Fruit fly (Drosophila melanogaster) whole organism, embryonic: Measurements from ENCODE around the gene Ccz1.

Experiments
- C15 ChIP-seq: fragments of 200-800 bp; sonication (Bioruptor generic); IDR thresholded peaks from 3 replicates; pipeline ENCODE4 v1.3.6; 2022; ENCODE audit warnings: missing biosample characterization, missing genetic modification characterization
- CG10543 ChIP-seq: fragments of 200-800 bp; sonication (Bioruptor generic); optimal IDR thresholded peaks from 3 replicates; lab custom pipeline; 2017; ENCODE audit warnings: missing biosample characterization, mild to moderate bottlenecking, missing genetic modification characterization, moderate library complexity
- CG11456 ChIP-seq: fragments of 200-800 bp; sonication (Bioruptor generic); IDR thresholded peaks from 3 replicates; pipeline ENCODE4 v1.3.6; 2022; ENCODE audit warnings: missing biosample characterization, missing genetic modification characterization
- CG11560 ChIP-seq: fragments of 200-800 bp; sonication (Bioruptor generic); IDR thresholded peaks from 3 replicates; pipeline ENCODE4 v1.3.6; 2022; ENCODE audit warnings: missing biosample characterization, missing genetic modification characterization
- CG11696 ChIP-seq: fragments of 200-800 bp; sonication (Bioruptor generic); IDR thresholded peaks from 2 replicates; pipeline ENCODE4 v1.3.6; 2022; ENCODE audit warnings: missing biosample characterization, missing genetic modification characterization
- CG11723 ChIP-seq: fragments of 200-800 bp; sonication (Bioruptor generic); optimal IDR thresholded peaks from 2 replicates; lab custom pipeline; 2017; ENCODE audit warnings: missing biosample characterization, mild to moderate bottlenecking, missing genetic modification characterization
- CG16863 ChIP-seq: fragments of 200-800 bp; sonication (Bioruptor generic); optimal IDR thresholded peaks from 3 replicates; lab custom pipeline; 2016; ENCODE audit warnings: missing biosample characterization, missing genetic modification characterization
- CG18599 ChIP-seq: fragments of 200-800 bp; sonication (Bioruptor generic); optimal IDR thresholded peaks from 3 replicates; lab custom pipeline; 2017; ENCODE audit warnings: missing biosample characterization, missing genetic modification characterization, mild to moderate bottlenecking, moderate library complexity, missing genetic modification reagents
- CG30020 ChIP-seq: fragments of 200-800 bp; optimal IDR thresholded peaks from 2 replicates; lab custom pipeline; 2019; ENCODE audit warnings: missing biosample characterization, mild to moderate bottlenecking, missing genetic modification characterization, moderate library complexity
- CG34376 ChIP-seq: fragments of 200-800 bp; sonication (Bioruptor generic); optimal IDR thresholded peaks from 2 replicates; lab custom pipeline; 2018; ENCODE audit warnings: missing biosample characterization, mild to moderate bottlenecking, missing genetic modification characterization
- CG3726 ChIP-seq: fragments of 200-800 bp; sonication (Bioruptor generic); IDR thresholded peaks from 3 replicates; pipeline ENCODE4, ENCODE4 v1.3.6; 2022; ENCODE audit warnings: missing biosample characterization, missing genetic modification characterization
- CG7987 ChIP-seq: fragments of 200-800 bp; sonication (Bioruptor generic); optimal IDR thresholded peaks from 2 replicates; lab custom pipeline; 2018; ENCODE audit warnings: missing biosample characterization, mild to moderate bottlenecking, missing genetic modification characterization, moderate library complexity
- CG8281 ChIP-seq: fragments of 200-800 bp; sonication (Bioruptor generic); optimal IDR thresholded peaks from 2 replicates; lab custom pipeline; 2018; ENCODE audit warnings: missing biosample characterization, mild to moderate bottlenecking, missing genetic modification characterization, moderate library complexity
- CrebB ChIP-seq: fragments of 200-800 bp; sonication (Bioruptor generic); optimal IDR thresholded peaks from 3 replicates; lab custom pipeline; 2018; ENCODE audit warnings: missing biosample characterization, mild to moderate bottlenecking, missing genetic modification characterization
- D19B ChIP-seq: fragments of 200-800 bp; sonication (Bioruptor generic); optimal IDR thresholded peaks from 2 replicates; lab custom pipeline; 2017; ENCODE audit warnings: missing biosample characterization, mild to moderate bottlenecking, missing genetic modification characterization
- Deaf1 ChIP-seq: fragments of 200-800 bp; optimal IDR thresholded peaks from 3 replicates; lab custom pipeline; 2019; ENCODE audit warnings: missing biosample characterization, mild to moderate bottlenecking, missing genetic modification characterization, moderate library complexity
- Drgx ChIP-seq: fragments of 200-800 bp; sonication (Bioruptor generic); IDR thresholded peaks from 2 replicates; pipeline ENCODE4 v1.3.6; 2022; ENCODE audit warnings: missing biosample characterization, missing genetic modification characterization
- Ets65A ChIP-seq: fragments of 200-800 bp; sonication (Bioruptor generic); peaks from one replicate; lab custom pipeline; 2016; ENCODE audit warnings: missing biosample characterization, missing genetic modification characterization
- Fer1 ChIP-seq: fragments of 200-800 bp; sonication (Bioruptor generic); optimal IDR thresholded peaks from 2 replicates; lab custom pipeline; 2017; ENCODE audit warnings: missing biosample characterization, mild to moderate bottlenecking, missing genetic modification characterization
- GATAe ChIP-seq: fragments of 200-800 bp; sonication (Bioruptor generic); conservative IDR thresholded peaks from 2 replicates; pipeline ENCODE4 v1.3.6; 2022; ENCODE audit warnings: missing biosample characterization, missing genetic modification characterization
- Hey ChIP-seq: fragments of 200-800 bp; sonication (Bioruptor generic); optimal IDR thresholded peaks from 3 replicates; lab custom pipeline; 2018; ENCODE audit warnings: missing biosample characterization, mild to moderate bottlenecking, missing genetic modification characterization
- HmgZ ChIP-seq: fragments of 200-800 bp; sonication (Bioruptor generic); optimal IDR thresholded peaks from 2 replicates; lab custom pipeline; 2018; ENCODE audit warnings: missing biosample characterization, mild to moderate bottlenecking, missing genetic modification characterization
- Lim3 ChIP-seq: fragments of 200-800 bp; sonication (Bioruptor generic); IDR thresholded peaks from 2 replicates; pipeline ENCODE4 v1.3.6; 2022; ENCODE audit warnings: missing biosample characterization, missing genetic modification characterization
- PHDP ChIP-seq: fragments of 200-800 bp; sonication (Bioruptor generic); optimal IDR thresholded peaks from 3 replicates; lab custom pipeline; 2018; ENCODE audit warnings: missing biosample characterization, mild to moderate bottlenecking, missing genetic modification characterization, moderate library complexity
- Vsx1 ChIP-seq: fragments of 200-800 bp; sonication (Bioruptor generic); optimal IDR thresholded peaks from 2 replicates; lab custom pipeline; 2017; ENCODE audit warnings: missing biosample characterization, mild to moderate bottlenecking, missing genetic modification characterization, missing genetic modification reagents
- ato ChIP-seq: fragments of 200-800 bp; sonication (Bioruptor generic); IDR thresholded peaks from 2 replicates; pipeline ENCODE4 v1.3.6; 2022; ENCODE audit warnings: missing biosample characterization, missing genetic modification characterization; ENCODE audit not compliant: partially characterized antibody
- caup ChIP-seq: fragments of 200-800 bp; sonication (Bioruptor generic); optimal IDR thresholded peaks from 3 replicates; lab custom pipeline; 2017; ENCODE audit warnings: missing biosample characterization, mild to moderate bottlenecking, missing genetic modification characterization, moderate library complexity; ENCODE audit not compliant: severe bottlenecking
- chinmo ChIP-seq: fragments of 200-800 bp; sonication (Bioruptor generic); IDR thresholded peaks from 4 replicates; pipeline ENCODE4 v1.3.6; 2022; ENCODE audit warnings: missing biosample characterization, missing genetic modification characterization; ENCODE audit not compliant: partially characterized antibody
- cwo ChIP-seq: fragments of 200-800 bp; sonication (Bioruptor generic); optimal IDR thresholded peaks from 3 replicates; lab custom pipeline; 2017; ENCODE audit warnings: missing biosample characterization, missing genetic modification characterization, mild to moderate bottlenecking, moderate library complexity, missing genetic modification reagents
- da ChIP-seq: fragments of 200-800 bp; sonication (Bioruptor generic); optimal IDR thresholded peaks from 2 replicates; lab custom pipeline; 2016; ENCODE audit warnings: missing biosample characterization, missing genetic modification characterization
- exex ChIP-seq: fragments of 200-800 bp; sonication (Bioruptor generic); optimal IDR thresholded peaks from 4 replicates; lab custom pipeline; 2018; ENCODE audit warnings: missing biosample characterization, mild to moderate bottlenecking, missing genetic modification characterization, moderate library complexity
- fd3F ChIP-seq: fragments of 200-800 bp; sonication (Bioruptor generic); optimal IDR thresholded peaks from 2 replicates; lab custom pipeline; 2018; ENCODE audit warnings: missing biosample characterization, mild to moderate bottlenecking, missing genetic modification characterization, moderate library complexity
- grn ChIP-seq: fragments of 200-800 bp; sonication (Bioruptor generic); optimal IDR thresholded peaks from 3 replicates; lab custom pipeline; 2017; ENCODE audit warnings: missing biosample characterization, missing genetic modification characterization
- gro ChIP-seq: fragments of 200-800 bp; sonication (Bioruptor generic); optimal IDR thresholded peaks from 2 replicates; lab custom pipeline; 2016; ENCODE audit warnings: missing biosample characterization, missing genetic modification characterization
- gt ChIP-seq: fragments of 200-800 bp; sonication (Bioruptor generic); IDR thresholded peaks from 2 replicates; pipeline ENCODE4 v1.3.6; 2022; ENCODE audit warnings: missing biosample characterization, missing genetic modification characterization
- ham ChIP-seq: fragments of 200-800 bp; sonication (Bioruptor generic); IDR thresholded peaks from 2 replicates; pipeline ENCODE4 v1.3.6; 2022; ENCODE audit warnings: missing biosample characterization, missing genetic modification characterization
- inv ChIP-seq: fragments of 200-800 bp; sonication (Bioruptor generic); IDR thresholded peaks from 2 replicates; pipeline ENCODE4 v1.3.6; 2022; ENCODE audit warnings: missing biosample characterization, missing genetic modification characterization; ENCODE audit not compliant: partially characterized antibody
- lab ChIP-seq: fragments of 200-800 bp; sonication (Bioruptor generic); optimal IDR thresholded peaks from 3 replicates; lab custom pipeline; 2017; ENCODE audit warnings: missing biosample characterization, missing genetic modification characterization, mild to moderate bottlenecking, moderate library complexity, missing genetic modification reagents
- mirr ChIP-seq: fragments of 200-800 bp; sonication (Bioruptor generic); optimal IDR thresholded peaks from 3 replicates; lab custom pipeline; 2018; ENCODE audit warnings: missing biosample characterization, mild to moderate bottlenecking, missing genetic modification characterization
- run ChIP-seq: fragments of 200-800 bp; sonication (Bioruptor generic); optimal IDR thresholded peaks from 3 replicates; lab custom pipeline; 2018; ENCODE audit warnings: missing biosample characterization, mild to moderate bottlenecking, missing genetic modification characterization
- sd ChIP-seq: fragments of 200-800 bp; sonication (Bioruptor generic); optimal IDR thresholded peaks from 3 replicates; lab custom pipeline; 2018; ENCODE audit warnings: missing biosample characterization, mild to moderate bottlenecking, missing genetic modification characterization, moderate library complexity
- so ChIP-seq: fragments of 200-800 bp; sonication (Bioruptor generic); IDR thresholded peaks from 3 replicates; pipeline ENCODE4 v1.3.6; 2022; ENCODE audit warnings: missing biosample characterization, missing genetic modification characterization
- sr ChIP-seq: fragments of 200-800 bp; sonication (Bioruptor generic); IDR thresholded peaks from 3 replicates; pipeline ENCODE4 v1.3.6; 2022; ENCODE audit warnings: missing biosample characterization, missing genetic modification characterization
- ssp ChIP-seq: fragments of 200-800 bp; sonication (Bioruptor generic); IDR thresholded peaks from 2 replicates; pipeline ENCODE4 v1.3.6; 2022; ENCODE audit warnings: missing biosample characterization, missing genetic modification characterization
- sug ChIP-seq: fragments of 200-800 bp; optimal IDR thresholded peaks from 2 replicates; lab custom pipeline; 2019; ENCODE audit warnings: missing biosample characterization, mild to moderate bottlenecking, missing genetic modification characterization, moderate library complexity

The Ccz1 gene

dm6 chr3L:3929968-3930767 lies 31.2 kb upstream of the Ccz1 start:
- TF ChIP-seq CG18599 (GFP tag; lab: Kevin White, UChicago) (peak; percentile 22), mirr (peak; percentile 66), CG11696 (no peak), ham (no peak), exex (tag; lab: Kevin White, UChicago) (peak; percentile 98), cwo (peak; percentile 71), grn (GFP tag; lab: Kevin White, UChicago) (peak; percentile 85), chinmo (0 out of 4 replicates have a peak, but pooled peaks have one; percentile 37), CG34376 (peak; percentile 81), CG16863 (no peak), CG11560 (no peak), C15 (GFP tag; lab: Robert Waterston, UW) (no peak), fd3F (no peak), CG7987 (GFP tag; lab: Kevin White, UChicago) (peak; percentile 71), Ets65A (GFP tag; lab: Kevin White, UChicago) (peak; percentile 88), CG10543 (GFP tag; lab: Kevin White, UChicago) (peak; percentile 10), D19B (GFP tag; lab: Kevin White, UChicago) (peak; percentile 19), Vsx1 (GFP tag; lab: Kevin White, UChicago) (peak; percentile 10), sd (tag; lab: Kevin White, UChicago) (peak; percentile 80), ssp (no peak), sug (tag; lab: Kevin White, UChicago) (peak; percentile 79), gt (GFP tag; lab: Robert Waterston, UW) (no peak), Lim3 (peak; percentile 40; the same call in 1 of the 2 replicates), caup (GFP tag; lab: Kevin White, UChicago) (no peak), run (tag; lab: Kevin White, UChicago) (no peak)

- TF ChIP-seq gro (GFP tag; lab: Kevin White, UChicago) = peak; percentile 17
- TF ChIP-seq sr (GFP tag; lab: Robert Waterston, UW) = no peak
- TF ChIP-seq Lim3 = peak; percentile 72; the same call in 1 of the 2 replicates
- TF ChIP-seq grn (GFP tag; lab: Kevin White, UChicago) = peak; percentile 99
- no peak for TF ChIP-seq ato (GFP tag; lab: Robert Waterston, UW)
- TF ChIP-seq exex (tag; lab: Kevin White, UChicago) = peak; percentile 82
- TF ChIP-seq lab (GFP tag; lab: Kevin White, UChicago) = peak; percentile 39
- TF ChIP-seq Deaf1 (tag; lab: Kevin White, UChicago) = peak; percentile 7
- no peak for TF ChIP-seq CG3726 (GFP tag; lab: Robert Waterston, UW)
- TF ChIP-seq CG10543 (GFP tag; lab: Kevin White, UChicago) = peak; percentile 69
- TF ChIP-seq inv = no peak
- TF ChIP-seq CG11456 = no peak
- TF ChIP-seq GATAe (GFP tag; lab: Robert Waterston, UW) = peak; percentile 93
- no peak for TF ChIP-seq CG30020
- TF ChIP-seq CG11723 = no peak
- peak; percentile 45 for TF ChIP-seq HmgZ (tag; lab: Kevin White, UChicago)
- TF ChIP-seq so (GFP tag; lab: Robert Waterston, UW) = 0 out of 3 replicates have a peak, but pooled peaks have one; percentile 7
- no peak for TF ChIP-seq Drgx (GFP tag; lab: Robert Waterston, UW)
- peak; percentile 85 for TF ChIP-seq mirr
- peak; percentile 89 for TF ChIP-seq sd (tag; lab: Kevin White, UChicago)
- peak; percentile 35; the same call in 1 of the 4 replicates for TF ChIP-seq chinmo
- no peak for TF ChIP-seq da
- TF ChIP-seq CrebB = peak; percentile 0
- TF ChIP-seq CG8281 (tag; lab: Kevin White, UChicago) = peak; percentile 97
- no peak for TF ChIP-seq PHDP (tag; lab: Kevin White, UChicago)
- peak; percentile 31 for TF ChIP-seq Hey
- peak; percentile 29 for TF ChIP-seq Fer1 (GFP tag; lab: Kevin White, UChicago)
Observed at dm6 chr3L:3928943-3929785, 30.2 kb upstream of the Ccz1 start.
